Fruit fly (Drosophila melanogaster) whole organism, embryonic: ENCODE results near the gene Drsl4.

Experiments used
- Ada2b ChIP-seq: fragments of 200-800 bp; sonication (Bioruptor generic); IDR thresholded peaks from 2 replicates; pipeline ENCODE4 v1.3.6; 2022; ENCODE audit warnings: missing biosample characterization, missing genetic modification characterization
- B-H2 ChIP-seq: fragments of 200-800 bp; sonication (Bioruptor generic); optimal IDR thresholded peaks from 2 replicates; lab custom pipeline; 2018; ENCODE audit warnings: missing biosample characterization, mild to moderate bottlenecking, missing genetic modification characterization
- Blimp-1 ChIP-seq: fragments of 200-800 bp; sonication (Bioruptor generic); optimal IDR thresholded peaks from 3 replicates; lab custom pipeline; 2018; ENCODE audit warnings: missing biosample characterization, missing genetic modification characterization, mild to moderate bottlenecking, moderate library complexity, missing genetic modification reagents
- CG1024 ChIP-seq: fragments of 200-800 bp; sonication (Bioruptor generic); IDR thresholded peaks from 2 replicates; pipeline ENCODE4 v1.3.6; 2022; ENCODE audit warnings: missing biosample characterization, missing genetic modification characterization
- CG10959 ChIP-seq: fragments of 200-800 bp; sonication (Bioruptor generic); IDR thresholded peaks from 2 replicates; pipeline ENCODE4 v1.3.6; 2022; ENCODE audit warnings: missing biosample characterization, missing genetic modification characterization
- CG11247 ChIP-seq: fragments of 200-800 bp; sonication (Bioruptor generic); IDR thresholded peaks from 2 replicates; pipeline ENCODE4 v1.3.6; 2022; ENCODE audit warnings: missing biosample characterization, missing genetic modification characterization
- CG12744 ChIP-seq: fragments of 200-800 bp; sonication (Bioruptor generic); optimal IDR thresholded peaks from 2 replicates; lab custom pipeline; 2016; ENCODE audit warnings: missing biosample characterization, missing genetic modification characterization
- CG14014 ChIP-seq: fragments of 200-800 bp; sonication (Bioruptor generic); IDR thresholded peaks from 2 replicates; pipeline ENCODE4 v1.3.6; 2022; ENCODE audit warnings: missing biosample characterization, missing genetic modification characterization
- CG17361 ChIP-seq: fragments of 200-800 bp; sonication (Bioruptor generic); IDR thresholded peaks from 3 replicates; pipeline ENCODE4 v1.3.6; 2022; ENCODE audit warnings: missing biosample characterization, missing genetic modification characterization
- CG17802 ChIP-seq: fragments of 200-800 bp; sonication (Bioruptor generic); optimal IDR thresholded peaks from 2 replicates; lab custom pipeline; 2018; ENCODE audit warnings: missing biosample characterization, mild to moderate bottlenecking, missing genetic modification characterization, moderate library complexity
- CG17829 ChIP-seq: fragments of 200-800 bp; optimal IDR thresholded peaks from 2 replicates; lab custom pipeline; 2019; ENCODE audit warnings: missing biosample characterization, mild to moderate bottlenecking, missing genetic modification characterization, moderate library complexity
- CG2712 ChIP-seq: fragments of 200-800 bp; optimal IDR thresholded peaks from 3 replicates; lab custom pipeline; 2019; ENCODE audit warnings: missing biosample characterization, mild to moderate bottlenecking, missing genetic modification characterization, moderate library complexity
- CG32532 ChIP-seq: fragments of 200-800 bp; sonication (Bioruptor generic); IDR thresholded peaks from 2 replicates; pipeline ENCODE4 v1.3.6; 2022; ENCODE audit warnings: missing biosample characterization, missing genetic modification characterization
- CG4424 ChIP-seq: fragments of 200-800 bp; sonication (Bioruptor generic); optimal IDR thresholded peaks from 3 replicates; lab custom pipeline; 2016; ENCODE audit warnings: missing biosample characterization, missing genetic modification characterization
- CG9876 ChIP-seq: fragments of 200-800 bp; sonication (Bioruptor generic); optimal IDR thresholded peaks from 2 replicates; lab custom pipeline; 2016; ENCODE audit warnings: missing biosample characterization, missing genetic modification characterization
- CrebB ChIP-seq: fragments of 200-800 bp; sonication (Bioruptor generic); optimal IDR thresholded peaks from 3 replicates; lab custom pipeline; 2018; ENCODE audit warnings: missing biosample characterization, mild to moderate bottlenecking, missing genetic modification characterization
- E2f2 ChIP-seq: fragments of 200-800 bp; sonication (Bioruptor generic); IDR thresholded peaks from 2 replicates; pipeline ENCODE4 v1.3.6; 2022; ENCODE audit warnings: missing biosample characterization, missing genetic modification characterization
- Eip74EF ChIP-seq, 2 experiments: fragments of 200-800 bp in 1 of 2; fragments of >200 bp in 1 of 2; sonication (Bioruptor generic) in 1 of 2; optimal IDR thresholded peaks; 2 replicates each; lab custom pipeline; 2017 to 2019; ENCODE audit warnings: missing biosample characterization in 2 of 2, missing genetic modification characterization in 2 of 2, mild to moderate bottlenecking in 1 of 2, moderate library complexity in 1 of 2
- Fer3 ChIP-seq: fragments of 200-800 bp; sonication (Bioruptor generic); optimal IDR thresholded peaks from 2 replicates; lab custom pipeline; 2018; ENCODE audit warnings: missing biosample characterization, mild to moderate bottlenecking, missing genetic modification characterization, moderate library complexity
- Gug ChIP-seq: fragments of 200-800 bp; sonication (Bioruptor generic); IDR thresholded peaks from 4 replicates; pipeline ENCODE4 v1.3.6; 2022; ENCODE audit warnings: missing biosample characterization, missing genetic modification characterization
- H15 ChIP-seq: fragments of 200-800 bp; sonication (Bioruptor generic); IDR thresholded peaks from 3 replicates; pipeline ENCODE4 v1.3.6; 2022; ENCODE audit warnings: missing biosample characterization, missing genetic modification characterization
- H2.0 ChIP-seq: fragments of 200-800 bp; sonication (Bioruptor generic); IDR thresholded peaks from 2 replicates; pipeline ENCODE4 v1.3.6; 2022; ENCODE audit warnings: missing biosample characterization, missing genetic modification characterization
- Hsf ChIP-seq: fragments of 200-800 bp; sonication (Bioruptor generic); optimal IDR thresholded peaks from 3 replicates; lab custom pipeline; 2016; ENCODE audit warnings: missing biosample characterization, missing genetic modification characterization
- Oli ChIP-seq: fragments of 200-800 bp; sonication (Bioruptor generic); optimal IDR thresholded peaks from 2 replicates; lab custom pipeline; 2018; ENCODE audit warnings: missing biosample characterization, mild to moderate bottlenecking, missing genetic modification characterization, moderate library complexity
- Opbp ChIP-seq: fragments of 200-800 bp; sonication (Bioruptor generic); IDR thresholded peaks from 3 replicates; pipeline ENCODE4 v1.3.6; 2022; ENCODE audit warnings: missing biosample characterization, missing genetic modification characterization; ENCODE audit not compliant: partially characterized antibody
- Ptx1 ChIP-seq: fragments of 200-800 bp; sonication (Bioruptor generic); IDR thresholded peaks from 2 replicates; pipeline ENCODE4 v1.3.6; 2022; ENCODE audit warnings: missing biosample characterization, missing genetic modification characterization
- Sry-β ChIP-seq: fragments of 200-800 bp; sonication (Bioruptor generic); optimal IDR thresholded peaks from 2 replicates; lab custom pipeline; 2018; ENCODE audit warnings: missing biosample characterization, mild to moderate bottlenecking, missing genetic modification characterization, moderate library complexity
- Ssrp ChIP-seq: fragments of 200-800 bp; sonication (Bioruptor generic); optimal IDR thresholded peaks from 2 replicates; lab custom pipeline; 2018; ENCODE audit warnings: missing biosample characterization, mild to moderate bottlenecking, missing genetic modification characterization, moderate library complexity
- Vsx1 ChIP-seq: fragments of 200-800 bp; sonication (Bioruptor generic); optimal IDR thresholded peaks from 2 replicates; lab custom pipeline; 2017; ENCODE audit warnings: missing biosample characterization, mild to moderate bottlenecking, missing genetic modification characterization, missing genetic modification reagents
- Xbp1 ChIP-seq: fragments of 200-800 bp; sonication (Bioruptor generic); optimal IDR thresholded peaks from 3 replicates; lab custom pipeline; 2016; ENCODE audit warnings: missing biosample characterization, mild to moderate bottlenecking, missing genetic modification characterization
- ap ChIP-seq: fragments of 200-800 bp; sonication (Bioruptor generic); IDR thresholded peaks from 2 replicates; pipeline ENCODE4 v1.3.6; 2022; ENCODE audit warnings: missing biosample characterization, missing genetic modification characterization
- ase ChIP-seq: fragments of 200-800 bp; sonication (Bioruptor generic); IDR thresholded peaks from 3 replicates; pipeline ENCODE4 v1.3.6; 2022; ENCODE audit warnings: missing biosample characterization, missing genetic modification characterization
- crol ChIP-seq: fragments of 200-800 bp; sonication (Bioruptor generic); IDR thresholded peaks from 2 replicates; pipeline ENCODE4 v1.3.6; 2022; ENCODE audit warnings: missing biosample characterization, missing genetic modification characterization
- dysf ChIP-seq: fragments of 200-800 bp; sonication (Bioruptor generic); IDR thresholded peaks from 3 replicates; pipeline ENCODE4 v1.3.6; 2022; ENCODE audit warnings: missing biosample characterization, missing genetic modification characterization
- eve ChIP-seq, 2 experiments: fragments of >200 bp; optimal IDR thresholded peaks; 2 replicates each; lab custom pipeline; 2017; ENCODE audit warnings: missing biosample characterization in 2 of 2, missing genetic modification characterization in 2 of 2
- fd96Cb ChIP-seq: fragments of 200-800 bp; sonication (Bioruptor generic); optimal IDR thresholded peaks from 2 replicates; lab custom pipeline; 2018; ENCODE audit warnings: missing biosample characterization, mild to moderate bottlenecking, missing genetic modification characterization, moderate library complexity
- gfzf ChIP-seq: fragments of 200-800 bp; sonication (Bioruptor generic); optimal IDR thresholded peaks from 2 replicates; lab custom pipeline; 2016; ENCODE audit warnings: missing biosample characterization, mild to moderate bottlenecking, missing genetic modification characterization, moderate library complexity
- grau ChIP-seq: fragments of 200-800 bp; optimal IDR thresholded peaks from 3 replicates; lab custom pipeline; 2019; ENCODE audit warnings: missing biosample characterization, mild to moderate bottlenecking, missing genetic modification characterization, moderate library complexity
- lmd ChIP-seq: fragments of 200-800 bp; sonication (Bioruptor generic); IDR thresholded peaks from 2 replicates; pipeline ENCODE4 v1.3.6; 2022; ENCODE audit warnings: missing biosample characterization, missing genetic modification characterization
- lov ChIP-seq, 2 experiments: fragments of 200-800 bp in 1 of 2; fragments of >200 bp in 1 of 2; sonication (Bioruptor generic) in 1 of 2; IDR thresholded peaks in 1 of 2; optimal IDR thresholded peaks in 1 of 2; 2 replicates in 1 of 2; 3 replicates in 1 of 2; pipeline versions ENCODE4 v1.3.6 to Lab custom; 2017 to 2022; ENCODE audit warnings: missing biosample characterization in 1 of 2, missing genetic modification characterization in 1 of 2
- maf-S ChIP-seq: fragments of 200-800 bp; sonication (Bioruptor generic); optimal IDR thresholded peaks from 2 replicates; lab custom pipeline; 2016; ENCODE audit warnings: missing biosample characterization, missing genetic modification characterization
- pan ChIP-seq, 4 experiments: fragments of >200 bp in 3 of 4; fragments of 200-800 bp in 1 of 4; sonication (Bioruptor generic) in 1 of 4; optimal IDR thresholded peaks in 3 of 4; IDR thresholded peaks in 1 of 4; 2 replicates each; pipeline versions ENCODE4 v1.3.6 to Lab custom; 2017 to 2022; ENCODE audit warnings: missing biosample characterization in 2 of 4, missing genetic modification characterization in 2 of 4, mixed read lengths in 1 of 4
- phol ChIP-seq: fragments of 200-800 bp; sonication (Bioruptor generic); optimal IDR thresholded peaks from 3 replicates; lab custom pipeline; 2018; ENCODE audit warnings: missing biosample characterization, mild to moderate bottlenecking, missing genetic modification characterization, moderate library complexity
- ro ChIP-seq: fragments of 200-800 bp; sonication (Bioruptor generic); IDR thresholded peaks from 2 replicates; pipeline ENCODE4 v1.3.6; 2022; ENCODE audit warnings: missing biosample characterization, missing genetic modification characterization
- sens-2 ChIP-seq: fragments of 200-800 bp; sonication (Bioruptor generic); IDR thresholded peaks from 2 replicates; pipeline ENCODE4 v1.3.6; 2022; ENCODE audit warnings: missing biosample characterization, missing genetic modification characterization
- seq ChIP-seq: fragments of 200-800 bp; sonication (Bioruptor generic); IDR thresholded peaks from 2 replicates; pipeline ENCODE4 v1.3.6; 2022; ENCODE audit warnings: missing biosample characterization, missing genetic modification characterization
- slbo ChIP-seq: fragments of 200-800 bp; sonication (Bioruptor generic); IDR thresholded peaks from 2 replicates; pipeline ENCODE4 v1.3.6; 2022; ENCODE audit warnings: missing biosample characterization, missing genetic modification characterization
- tin ChIP-seq: fragments of 200-800 bp; sonication (Bioruptor generic); optimal IDR thresholded peaks from 3 replicates; lab custom pipeline; 2016; ENCODE audit warnings: missing biosample characterization, missing genetic modification characterization
- ttk ChIP-seq: fragments of 200-800 bp; sonication (Bioruptor generic); IDR thresholded peaks from 2 replicates; pipeline ENCODE4 v2.1.2; 2022; ENCODE audit warnings: missing biosample characterization, missing genetic modification characterization
- zen ChIP-seq: fragments of 200-800 bp; sonication (Bioruptor generic); optimal IDR thresholded peaks from 3 replicates; lab custom pipeline; 2018; ENCODE audit warnings: missing biosample characterization, mild to moderate bottlenecking, missing genetic modification characterization, moderate library complexity

Drsl4 gene

DNA sequence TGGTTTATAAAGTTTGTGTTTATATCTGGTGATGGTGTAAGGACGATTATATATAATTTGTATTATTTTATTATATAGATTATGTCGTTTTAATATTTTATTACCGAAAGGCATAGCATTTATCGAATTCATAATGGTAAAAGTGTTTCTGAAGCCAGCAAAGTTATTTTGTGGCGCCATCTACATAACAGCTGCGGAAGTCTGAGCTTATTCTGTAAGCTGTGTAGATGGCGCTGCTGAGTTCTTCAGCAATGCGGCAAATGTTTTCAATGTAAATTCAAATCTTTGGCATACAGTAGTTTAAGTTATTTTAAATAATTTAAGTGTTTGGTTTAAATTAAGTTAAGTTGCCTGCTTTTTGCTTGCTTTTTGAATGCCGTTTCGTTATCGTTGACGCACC, 27.0 kb upstream of the Drsl4 start:
- TF ChIP-seq Opbp: peak; percentile 18; the same call in 1 of the 3 replicates
- TF ChIP-seq ap: no peak
- peak; percentile 52 for TF ChIP-seq H2.0 (GFP tag; lab: Robert Waterston, UW)
- no peak; the same call in 1 of the 2 replicates for TF ChIP-seq Ada2b (GFP tag; lab: Robert Waterston, UW)
- TF ChIP-seq crol (GFP tag; lab: Robert Waterston, UW): no peak
- TF ChIP-seq Vsx1 (GFP tag; lab: Kevin White, UChicago): no peak
- TF ChIP-seq seq (GFP tag; lab: Robert Waterston, UW): no peak
- TF ChIP-seq H15 (GFP tag; lab: Robert Waterston, UW): peak; percentile 42; the same call in 1 of the 3 replicates
- no peak for TF ChIP-seq maf-S (GFP tag; lab: Kevin White, UChicago)
- peak; percentile 76 for TF ChIP-seq E2f2 (GFP tag; lab: Robert Waterston, UW)
- TF ChIP-seq CG9876 (GFP tag; lab: Kevin White, UChicago): no peak
- peak; percentile 39 for TF ChIP-seq CG4424 (GFP tag; lab: Kevin White, UChicago)
- no peak for TF ChIP-seq grau
- peak; percentile 31 for TF ChIP-seq Xbp1 (GFP tag; lab: Kevin White, UChicago)
- TF ChIP-seq ase (GFP tag; lab: Robert Waterston, UW): peak; percentile 57; the same call in 1 of the 3 replicates
- peak; percentile 79 for TF ChIP-seq slbo (GFP tag; lab: Robert Waterston, UW)
- TF ChIP-seq CG11247: peak; percentile 68
- TF ChIP-seq dysf: peak; percentile 56; the same call in 2 of the 3 replicates
- TF ChIP-seq CG17361: peak; percentile 40; the same call in 1 of the 3 replicates
- TF ChIP-seq gfzf (GFP tag; lab: Kevin White, UChicago): no peak
- TF ChIP-seq CrebB (tag; lab: Kevin White, UChicago): no peak
- no peak for TF ChIP-seq Sry-β
- peak; percentile 11 for TF ChIP-seq Blimp-1 (GFP tag; lab: Kevin White, UChicago)
- TF ChIP-seq Oli (tag; lab: Kevin White, UChicago): no peak
- peak; percentile 60 for TF ChIP-seq Ptx1 (GFP tag; lab: Robert Waterston, UW)
- peak; percentile 21 for TF ChIP-seq phol (tag; lab: Kevin White, UChicago)
- peak; percentile 29; the same call in 1 of the 4 replicates for TF ChIP-seq Gug
- TF ChIP-seq zen: no peak
- TF ChIP-seq ro (GFP tag; lab: Robert Waterston, UW): no peak
- TF ChIP-seq CG17829 (tag; lab: Kevin White, UChicago): peak; percentile 46
- TF ChIP-seq CG1024 (GFP tag; lab: Robert Waterston, UW): peak; percentile 67
- no peak for TF ChIP-seq Ssrp (tag; lab: Kevin White, UChicago)
- no peak for TF ChIP-seq eve (GFP tag; optimal IDR thresholded peaks at IDR 0.05; lab: Kevin White, UChicago)
- peak; percentile 44 for TF ChIP-seq CG10959 (GFP tag; lab: Robert Waterston, UW)
- peak; percentile 60 for TF ChIP-seq tin (GFP tag; lab: Kevin White, UChicago)
- peak; percentile 3 for TF ChIP-seq fd96Cb (tag; lab: Kevin White, UChicago)
- TF ChIP-seq CG17802 (tag; lab: Kevin White, UChicago): peak; percentile 2
- TF ChIP-seq CG14014 (GFP tag; lab: Robert Waterston, UW): peak; percentile 44; the same call in 1 of the 2 replicates
- TF ChIP-seq sens-2: 0 out of 2 replicates have a peak, but pooled peaks have one; percentile 7
- no peak for TF ChIP-seq Hsf (GFP tag; lab: Kevin White, UChicago)
- peak; percentile 32 for TF ChIP-seq Fer3 (tag; lab: Kevin White, UChicago)
- TF ChIP-seq pan (optimal IDR thresholded peaks at IDR 0.05; lab: Kevin White, UChicago): no peak
- TF ChIP-seq pan (GFP tag; optimal IDR thresholded peaks at IDR 0.05 in 1 of 2, IDR thresholded peaks at IDR 0.05 in 1 of 2): peak in 1 of 2 experiments; percentile 48
- TF ChIP-seq lmd (GFP tag; lab: Robert Waterston, UW): peak; percentile 58; the same call in 1 of the 2 replicates
- TF ChIP-seq lov (optimal IDR thresholded peaks at IDR 0.05; lab: Kevin White, UChicago): no peak
- TF ChIP-seq lov (GFP tag; IDR thresholded peaks at IDR 0.05; lab: Robert Waterston, UW): peak; percentile 56; the same call in 1 of the 3 replicates
- TF ChIP-seq ttk (GFP tag; lab: Robert Waterston, UW): peak; percentile 44
- TF ChIP-seq Eip74EF (GFP tag; optimal IDR thresholded peaks at IDR 0.05; lab: Kevin White, UChicago): no peak
- TF ChIP-seq CG32532 (GFP tag; lab: Robert Waterston, UW): peak; percentile 86
- no peak for TF ChIP-seq B-H2
- no peak for TF ChIP-seq CG12744 (GFP tag; lab: Kevin White, UChicago)
- peak; percentile 49 for TF ChIP-seq CG2712
